Fruit fly (Drosophila melanogaster): ENCODE results near the gene Rrp40.

The Rrp40 gene

DNA sequence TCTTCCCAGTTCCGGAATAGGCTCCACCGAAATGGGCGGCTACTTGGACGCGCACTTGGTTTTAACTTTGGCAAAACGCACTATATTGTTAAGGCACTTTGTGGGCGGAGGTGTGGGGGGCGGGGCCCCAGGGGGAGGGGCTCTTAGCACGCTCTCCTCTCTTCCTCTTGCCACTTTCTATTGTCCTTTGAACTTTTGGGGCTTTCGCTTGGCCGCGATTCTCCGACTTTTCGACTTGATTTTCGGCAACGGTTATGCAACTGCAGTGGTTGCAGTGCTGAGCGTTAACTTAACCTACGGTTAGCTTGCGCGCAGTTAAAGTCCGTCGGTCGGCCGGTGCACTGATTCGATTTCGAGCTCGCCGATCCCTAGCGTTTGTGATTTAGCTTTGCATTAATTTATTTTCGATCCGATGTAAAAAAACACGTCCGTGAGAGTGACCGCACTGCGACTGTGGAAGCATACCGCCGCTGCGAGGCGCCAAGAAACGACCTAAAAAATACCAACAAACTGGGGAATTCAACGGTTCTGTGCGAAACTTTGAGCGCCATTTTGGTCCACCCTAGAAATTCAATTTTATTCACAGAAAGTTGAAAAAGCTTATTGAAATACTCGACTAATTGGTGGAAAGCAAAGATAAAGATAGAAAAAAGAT lies 4.5 kb upstream of the Rrp40 start, which contains the start of gene Rim2 (continued):
- TF ChIP-seq CG1832 (GFP tag; optimal IDR thresholded peaks at IDR 0.05) (no peak), Abd-B (GFP tag; optimal IDR thresholded peaks at IDR 0.05) (peak; percentile 3), lbe (GFP tag; optimal IDR thresholded peaks at IDR 0.05) (no peak), CG13123 (GFP tag; optimal IDR thresholded peaks at IDR 0.05) (no peak), CG10431 (GFP tag; optimal IDR thresholded peaks at IDR 0.05) (no peak), Taf1 (GFP tag; IDR thresholded peaks at IDR 0.05) (no peak), Aef1 (GFP tag; IDR thresholded peaks at IDR 0.05) (no peak), Dp (GFP tag; optimal IDR thresholded peaks at IDR 0.05) (peak; percentile 82), ato (GFP tag; IDR thresholded peaks at IDR 0.05; ENCODE audit: partially characterized antibody) (peak; percentile 40; the same call in 1 of the 2 replicates), CG10543 (GFP tag; optimal IDR thresholded peaks at IDR 0.05) (no peak), sob (GFP tag; IDR thresholded peaks at IDR 0.05) (0 out of 2 replicates have a peak, but pooled peaks have one; percentile 26), tap (tag; optimal IDR thresholded peaks at IDR 0.05) (no peak), twi (tag; optimal IDR thresholded peaks at IDR 0.05) (no peak), Xbp1 (GFP tag; optimal IDR thresholded peaks at IDR 0.05) (peak; percentile 24), gem (tag; optimal IDR thresholded peaks at IDR 0.05) (no peak), Scr (GFP tag; IDR thresholded peaks at IDR 0.05; ENCODE audit: partially characterized antibody) (peak; percentile 36; the same call in 1 of the 2 replicates), CG2678 (tag; optimal IDR thresholded peaks at IDR 0.05) (no peak), p53 (GFP tag; optimal IDR thresholded peaks at IDR 0.05) (peak; percentile 35), nerfin-2 (GFP tag; IDR thresholded peaks at IDR 0.05; ENCODE audit: partially characterized antibody) (no peak), chn (GFP tag; optimal IDR thresholded peaks at IDR 0.05) (peak; percentile 15), CG11560 (tag; IDR thresholded peaks at IDR 0.05) (no peak), CG18011 (GFP tag; optimal IDR thresholded peaks at IDR 0.05) (no peak), CG2889 (GFP tag; IDR thresholded peaks at IDR 0.05) (no peak), lab (GFP tag; optimal IDR thresholded peaks at IDR 0.05) (peak; percentile 16), Opbp (GFP tag; IDR thresholded peaks at IDR 0.05; ENCODE audit: partially characterized antibody) (peak; percentile 47; the same call in 1 of the 3 replicates), CG4854 (GFP tag; optimal IDR thresholded peaks at IDR 0.05) (peak; percentile 1), CG4730 (GFP tag; IDR thresholded peaks at IDR 0.05) (no peak), pb (GFP tag; optimal IDR thresholded peaks at IDR 0.05) (no peak), MTF-1 (GFP tag; optimal IDR thresholded peaks at IDR 0.05; ENCODE audit: borderline replicate concordance) (no peak), CG2116 (GFP tag; optimal IDR thresholded peaks at IDR 0.05) (peak; percentile 26), Blimp-1 (GFP tag; optimal IDR thresholded peaks at IDR 0.05) (no peak), Atf6 (GFP tag; IDR thresholded peaks at IDR 0.05) (no peak), vnd (GFP tag; IDR thresholded peaks at IDR 0.05; ENCODE audit: partially characterized antibody) (no peak), Oaz (GFP tag; IDR thresholded peaks at IDR 0.05) (no peak), CG7786 (GFP tag; optimal IDR thresholded peaks at IDR 0.05) (no peak), CG12744 (GFP tag; optimal IDR thresholded peaks at IDR 0.05) (no peak), fru (optimal IDR thresholded peaks at IDR 0.05) (no peak), pnt (GFP tag; optimal IDR thresholded peaks at IDR 0.05) (no peak), pzg (GFP tag; optimal IDR thresholded peaks at IDR 0.05) (peak; percentile 96), CG4328 (GFP tag; optimal IDR thresholded peaks at IDR 0.05) (no peak), CG34422 (GFP tag; IDR thresholded peaks at IDR 0.05) (0 out of 3 replicates have a peak, but pooled peaks have one; percentile 6), exex (tag; optimal IDR thresholded peaks at IDR 0.05) (peak; percentile 25), CG7372 (GFP tag; IDR thresholded peaks at IDR 0.05) (no peak), Med (GFP tag) (peak; percentile 89), NC2β (GFP tag; optimal IDR thresholded peaks at IDR 0.05) (peak; percentile 15), unpg (GFP tag; optimal IDR thresholded peaks at IDR 0.05) (no peak), hb (GFP tag; IDR thresholded peaks at IDR 0.05; ENCODE audit: partially characterized antibody) (no peak), CG2202 (tag; optimal IDR thresholded peaks at IDR 0.05) (no peak), amos (GFP tag; IDR thresholded peaks at IDR 0.05; ENCODE audit: partially characterized antibody) (peak; percentile 51; the same call in 1 of the 2 replicates)

Measured in whole organism, embryonic.